Fruit fly (Drosophila melanogaster) whole organism, embryonic: ENCODE measurements around the gene CG13605.

Experiments used
- Awh ChIP-seq: fragments of 200-800 bp; sonication (Bioruptor generic); IDR thresholded peaks from 2 replicates; pipeline ENCODE4, ENCODE4 v1.3.6; 2022; ENCODE audit warnings: missing biosample characterization, missing genetic modification characterization
- BEAF-32 ChIP-seq: fragments of 200-800 bp; sonication (Bioruptor generic); optimal IDR thresholded peaks from 3 replicates; lab custom pipeline; 2017; ENCODE audit warnings: missing biosample characterization, missing genetic modification characterization, mild to moderate bottlenecking, moderate library complexity, missing genetic modification reagents
- CG10431 ChIP-seq: fragments of 200-800 bp; sonication (Bioruptor generic); optimal IDR thresholded peaks from 3 replicates; lab custom pipeline; 2018; ENCODE audit warnings: missing biosample characterization, mild to moderate bottlenecking, missing genetic modification characterization
- CG10979 ChIP-seq: fragments of 200-800 bp; sonication (Bioruptor generic); optimal IDR thresholded peaks from 2 replicates; lab custom pipeline; 2018; ENCODE audit warnings: missing biosample characterization, mild to moderate bottlenecking, missing genetic modification characterization, moderate library complexity
- CG12744 ChIP-seq: fragments of 200-800 bp; sonication (Bioruptor generic); optimal IDR thresholded peaks from 2 replicates; lab custom pipeline; 2016; ENCODE audit warnings: missing biosample characterization, missing genetic modification characterization
- CG13775 ChIP-seq: fragments of 200-800 bp; sonication (Bioruptor generic); optimal IDR thresholded peaks from 3 replicates; lab custom pipeline; 2017; ENCODE audit warnings: missing biosample characterization, mild to moderate bottlenecking, missing genetic modification characterization
- CG14014 ChIP-seq: fragments of 200-800 bp; sonication (Bioruptor generic); IDR thresholded peaks from 2 replicates; pipeline ENCODE4 v1.3.6; 2022; ENCODE audit warnings: missing biosample characterization, missing genetic modification characterization
- CG14667 ChIP-seq: fragments of 200-800 bp; sonication (Bioruptor generic); IDR thresholded peaks from 2 replicates; pipeline ENCODE4 v1.3.6; 2022; ENCODE audit warnings: missing biosample characterization, missing genetic modification characterization
- CG17361 ChIP-seq: fragments of 200-800 bp; sonication (Bioruptor generic); IDR thresholded peaks from 3 replicates; pipeline ENCODE4 v1.3.6; 2022; ENCODE audit warnings: missing biosample characterization, missing genetic modification characterization
- CG2678 ChIP-seq: fragments of 200-800 bp; sonication (Bioruptor generic); optimal IDR thresholded peaks from 3 replicates; lab custom pipeline; 2019; ENCODE audit warnings: missing biosample characterization, mild to moderate bottlenecking, missing genetic modification characterization, moderate library complexity
- CG30431 ChIP-seq: fragments of 200-800 bp; sonication (Bioruptor generic); optimal IDR thresholded peaks from 2 replicates; lab custom pipeline; 2017; ENCODE audit warnings: missing biosample characterization, missing genetic modification characterization
- CG3065 ChIP-seq: fragments of 200-800 bp; sonication (Bioruptor generic); optimal IDR thresholded peaks from 2 replicates; lab custom pipeline; 2016; ENCODE audit warnings: missing biosample characterization, missing genetic modification characterization
- CG32767 ChIP-seq: fragments of 200-800 bp; sonication (Bioruptor generic); IDR thresholded peaks from 2 replicates; pipeline ENCODE4 v1.3.6; 2022; ENCODE audit warnings: missing biosample characterization, missing genetic modification characterization
- CG33213 ChIP-seq: fragments of 200-800 bp; sonication (Bioruptor generic); optimal IDR thresholded peaks from 3 replicates; lab custom pipeline; 2016; ENCODE audit warnings: missing biosample characterization, missing genetic modification characterization
- CG4282 ChIP-seq: fragments of 200-800 bp; sonication (Bioruptor generic); optimal IDR thresholded peaks from 2 replicates; lab custom pipeline; 2016; ENCODE audit warnings: missing biosample characterization, missing genetic modification characterization
- CG4617 ChIP-seq: fragments of 200-800 bp; sonication (Bioruptor generic); optimal IDR thresholded peaks from 3 replicates; lab custom pipeline; 2016; ENCODE audit warnings: missing biosample characterization, missing genetic modification characterization, borderline replicate concordance
- CG5953 ChIP-seq: fragments of 200-800 bp; sonication (Bioruptor generic); IDR thresholded peaks from 2 replicates; pipeline ENCODE4 v1.3.6; 2022; ENCODE audit warnings: missing biosample characterization, missing genetic modification characterization
- CG6254 ChIP-seq: fragments of 200-800 bp; sonication (Bioruptor generic); optimal IDR thresholded peaks from 3 replicates; lab custom pipeline; 2017; ENCODE audit warnings: mild to moderate bottlenecking, missing biosample characterization, missing genetic modification reagents, missing genetic modification characterization
- CG7839 ChIP-seq: fragments of 200-800 bp; sonication (Bioruptor generic); optimal IDR thresholded peaks from 3 replicates; lab custom pipeline; 2018; ENCODE audit warnings: missing biosample characterization, mild to moderate bottlenecking, missing genetic modification characterization, moderate library complexity
- CG9609 ChIP-seq: fragments of 200-800 bp; sonication (Bioruptor generic); optimal IDR thresholded peaks from 3 replicates; lab custom pipeline; 2016; ENCODE audit warnings: missing biosample characterization, missing genetic modification characterization
- CG9727 ChIP-seq: fragments of 200-800 bp; sonication (Bioruptor generic); optimal IDR thresholded peaks from 3 replicates; lab custom pipeline; 2017; ENCODE audit warnings: missing biosample characterization, mild to moderate bottlenecking, missing genetic modification characterization
- CG9876 ChIP-seq: fragments of 200-800 bp; sonication (Bioruptor generic); optimal IDR thresholded peaks from 2 replicates; lab custom pipeline; 2016; ENCODE audit warnings: missing biosample characterization, missing genetic modification characterization
- Dek ChIP-seq: fragments of 200-800 bp; sonication (Bioruptor generic); optimal IDR thresholded peaks from 3 replicates; lab custom pipeline; 2019; ENCODE audit warnings: missing biosample characterization, mild to moderate bottlenecking, missing genetic modification characterization, moderate library complexity
- Dll ChIP-seq: fragments of 200-800 bp; sonication (Bioruptor generic); IDR thresholded peaks from 4 replicates; pipeline ENCODE4 v1.3.6; 2022; ENCODE audit warnings: missing biosample characterization, missing genetic modification characterization; ENCODE audit not compliant: partially characterized antibody
- HLH4C ChIP-seq: fragments of 200-800 bp; sonication (Bioruptor generic); IDR thresholded peaks from 3 replicates; pipeline ENCODE4 v1.3.6; 2022; ENCODE audit warnings: missing biosample characterization, missing genetic modification characterization; ENCODE audit not compliant: partially characterized antibody
- HLH54F ChIP-seq: fragments of 200-800 bp; sonication (Bioruptor generic); optimal IDR thresholded peaks from 3 replicates; lab custom pipeline; 2016; ENCODE audit warnings: missing biosample characterization, missing genetic modification characterization
- MTF-1 ChIP-seq: fragments of 200-800 bp; sonication (Bioruptor generic); optimal IDR thresholded peaks from 2 replicates; lab custom pipeline; 2018; ENCODE audit warnings: missing biosample characterization, mild to moderate bottlenecking, missing genetic modification characterization, borderline replicate concordance
- NK7.1 ChIP-seq: fragments of 200-800 bp; sonication (Bioruptor generic); optimal IDR thresholded peaks from 3 replicates; lab custom pipeline; 2016; ENCODE audit warnings: missing biosample characterization, missing genetic modification characterization
- Neu2 ChIP-seq: fragments of 200-800 bp; sonication (Bioruptor generic); optimal IDR thresholded peaks from 3 replicates; lab custom pipeline; 2016; ENCODE audit warnings: missing biosample characterization, missing genetic modification characterization, borderline replicate concordance
- Nf-YA ChIP-seq: fragments of 200-800 bp; sonication (Bioruptor generic); IDR thresholded peaks from 2 replicates; pipeline ENCODE4 v1.3.6; 2022; ENCODE audit warnings: missing biosample characterization, missing genetic modification characterization
- Rfx ChIP-seq: fragments of 200-800 bp; sonication (Bioruptor generic); IDR thresholded peaks from 2 replicates; pipeline ENCODE4 v1.3.6; 2022; ENCODE audit warnings: missing biosample characterization, missing genetic modification characterization
- al ChIP-seq: fragments of 200-800 bp; sonication (Bioruptor generic); IDR thresholded peaks from 2 replicates; pipeline ENCODE4 v1.3.6; 2022; ENCODE audit warnings: missing biosample characterization, missing genetic modification characterization
- bbx ChIP-seq: fragments of 200-800 bp; sonication (Bioruptor generic); IDR thresholded peaks from 2 replicates; pipeline ENCODE4 v1.3.6; 2022; ENCODE audit warnings: missing biosample characterization, missing genetic modification characterization; ENCODE audit not compliant: partially characterized antibody
- cwo ChIP-seq: fragments of 200-800 bp; sonication (Bioruptor generic); optimal IDR thresholded peaks from 3 replicates; lab custom pipeline; 2017; ENCODE audit warnings: missing biosample characterization, missing genetic modification characterization, mild to moderate bottlenecking, moderate library complexity, missing genetic modification reagents
- eyg ChIP-seq: fragments of 200-800 bp; sonication (Bioruptor generic); optimal IDR thresholded peaks from 3 replicates; lab custom pipeline; 2016; ENCODE audit warnings: missing biosample characterization, missing genetic modification characterization
- gem ChIP-seq: fragments of 200-800 bp; sonication (Bioruptor generic); optimal IDR thresholded peaks from 2 replicates; lab custom pipeline; 2019; ENCODE audit warnings: missing biosample characterization, mild to moderate bottlenecking, missing genetic modification characterization, moderate library complexity
- gt ChIP-seq: fragments of 200-800 bp; sonication (Bioruptor generic); IDR thresholded peaks from 2 replicates; pipeline ENCODE4 v1.3.6; 2022; ENCODE audit warnings: missing biosample characterization, missing genetic modification characterization
- mld ChIP-seq: fragments of 200-800 bp; sonication (Bioruptor generic); IDR thresholded peaks from 3 replicates; pipeline ENCODE4 v1.3.6; 2022; ENCODE audit warnings: missing biosample characterization, missing genetic modification characterization; ENCODE audit not compliant: partially characterized antibody
- nmo ChIP-seq: fragments of 200-800 bp; sonication (Bioruptor generic); optimal IDR thresholded peaks from 2 replicates; lab custom pipeline; 2018; ENCODE audit warnings: missing biosample characterization, mild to moderate bottlenecking, missing genetic modification characterization, moderate library complexity
- oc ChIP-seq: fragments of 200-800 bp; sonication (Bioruptor generic); optimal IDR thresholded peaks from 2 replicates; lab custom pipeline; 2018; ENCODE audit warnings: missing biosample characterization, mild to moderate bottlenecking, missing genetic modification characterization, moderate library complexity
- prd ChIP-seq, 3 experiments: fragments of >200 bp in 2 of 3; fragments of 200-800 bp in 1 of 3; sonication (Bioruptor generic) in 1 of 3; optimal IDR thresholded peaks in 2 of 3; IDR thresholded peaks in 1 of 3; 2 replicates in 2 of 3; 3 replicates in 1 of 3; pipeline versions ENCODE4 v1.3.6 to Lab custom; 2017 to 2022; ENCODE audit warnings: missing biosample characterization in 1 of 3, missing genetic modification characterization in 1 of 3
- slbo ChIP-seq: fragments of 200-800 bp; sonication (Bioruptor generic); IDR thresholded peaks from 2 replicates; pipeline ENCODE4 v1.3.6; 2022; ENCODE audit warnings: missing biosample characterization, missing genetic modification characterization
- sqz ChIP-seq: fragments of 200-800 bp; sonication (Bioruptor generic); optimal IDR thresholded peaks from 3 replicates; lab custom pipeline; 2018; ENCODE audit warnings: missing biosample characterization, mild to moderate bottlenecking, missing genetic modification characterization
- tap ChIP-seq: fragments of 200-800 bp; optimal IDR thresholded peaks from 3 replicates; lab custom pipeline; 2019; ENCODE audit warnings: missing biosample characterization, mild to moderate bottlenecking, missing genetic modification characterization, moderate library complexity
- tx ChIP-seq: fragments of 200-800 bp; sonication (Bioruptor generic); optimal IDR thresholded peaks from 2 replicates; lab custom pipeline; 2016; ENCODE audit warnings: missing biosample characterization, missing genetic modification characterization
- wek ChIP-seq: fragments of 200-800 bp; sonication (Bioruptor generic); optimal IDR thresholded peaks from 3 replicates; lab custom pipeline; 2018; ENCODE audit warnings: missing biosample characterization, mild to moderate bottlenecking, missing genetic modification characterization, moderate library complexity
- zfh1 ChIP-seq: fragments of 200-800 bp; sonication (Bioruptor generic); IDR thresholded peaks from 3 replicates; pipeline ENCODE4 v1.3.6; 2022; ENCODE audit warnings: missing biosample characterization, missing genetic modification characterization

The CG13605 gene

dm6 chr3R:24151924-24152809, 40.0 kb upstream of the CG13605 start, which contains the start of the genes p38a and CG6178 (continued):
- TF ChIP-seq CG6254 (GFP tag; lab: Kevin White, UChicago), result peak; percentile 88
- TF ChIP-seq bbx (GFP tag; lab: Robert Waterston, UW), result no peak; the same call in 1 of the 2 replicates
- peak; percentile 83 for TF ChIP-seq CG10431 (GFP tag; lab: Kevin White, UChicago)
- TF ChIP-seq CG14014 (GFP tag; lab: Robert Waterston, UW), result peak; percentile 97
- TF ChIP-seq zfh1 (GFP tag; lab: Robert Waterston, UW), result peak; percentile 93
- TF ChIP-seq CG9727 (GFP tag; lab: Kevin White, UChicago), result peak; percentile 98
- TF ChIP-seq eyg (GFP tag; lab: Kevin White, UChicago), result peak; percentile 21
- TF ChIP-seq CG33213 (GFP tag; lab: Kevin White, UChicago), result peak; percentile 14
- no peak for TF ChIP-seq HLH4C (GFP tag; lab: Robert Waterston, UW)
- peak; percentile 64 for TF ChIP-seq CG9609 (GFP tag; lab: Kevin White, UChicago)
- peak; percentile 86 for TF ChIP-seq gt (GFP tag; lab: Robert Waterston, UW)
- peak; percentile 99 for TF ChIP-seq CG7839 (tag; lab: Kevin White, UChicago)
- peak; percentile 94 for TF ChIP-seq Nf-YA (GFP tag; lab: Robert Waterston, UW)
- peak; percentile 99 for TF ChIP-seq nmo
- no peak for TF ChIP-seq CG4282 (GFP tag; lab: Kevin White, UChicago)
- TF ChIP-seq sqz (GFP tag; lab: Kevin White, UChicago), result peak; percentile 91
- TF ChIP-seq wek (GFP tag; lab: Kevin White, UChicago), result peak; percentile 56
- TF ChIP-seq prd (optimal IDR thresholded peaks at IDR 0.05; lab: Kevin White, UChicago), result no peak
- peak; percentile 97 for TF ChIP-seq prd (GFP tag; IDR thresholded peaks at IDR 0.05; lab: Robert Waterston, UW)
- TF ChIP-seq CG5953 (GFP tag; lab: Robert Waterston, UW), result peak; percentile 94
- peak; percentile 77 for TF ChIP-seq CG3065 (GFP tag; lab: Kevin White, UChicago)
- no peak for TF ChIP-seq Neu2 (GFP tag; lab: Kevin White, UChicago)
- peak; percentile 68 for TF ChIP-seq HLH54F
- TF ChIP-seq oc (tag; lab: Kevin White, UChicago), result peak; percentile 95
- peak; percentile 98 for TF ChIP-seq slbo (GFP tag; lab: Robert Waterston, UW)
- TF ChIP-seq BEAF-32 (GFP tag; lab: Kevin White, UChicago), result peak; percentile 15
- peak; percentile 96 for TF ChIP-seq cwo (GFP tag; lab: Kevin White, UChicago)
- peak; percentile 98 for TF ChIP-seq Rfx
- TF ChIP-seq CG10979 (tag; lab: Kevin White, UChicago), result peak; percentile 97
- TF ChIP-seq CG17361 (GFP tag; lab: Robert Waterston, UW), result peak; percentile 100
- peak; percentile 98 for TF ChIP-seq CG13775
- peak; percentile 97 for TF ChIP-seq al (GFP tag; lab: Robert Waterston, UW)
- TF ChIP-seq gem (tag; lab: Kevin White, UChicago), result peak; percentile 99
- peak; percentile 13 for TF ChIP-seq CG9876 (GFP tag; lab: Kevin White, UChicago)
- no peak for TF ChIP-seq Dll
- TF ChIP-seq CG32767 (GFP tag; lab: Robert Waterston, UW), result peak; percentile 98
- TF ChIP-seq CG30431 (GFP tag; lab: Kevin White, UChicago), result peak; percentile 95
- peak; percentile 99 for TF ChIP-seq CG2678 (tag; lab: Kevin White, UChicago)
- peak; percentile 82 for TF ChIP-seq CG4617 (GFP tag; lab: Kevin White, UChicago)
- peak; percentile 65 for TF ChIP-seq tx (GFP tag; lab: Kevin White, UChicago)
- peak; percentile 74 for TF ChIP-seq MTF-1 (GFP tag; lab: Kevin White, UChicago)
- peak; percentile 98 for TF ChIP-seq Dek
- peak; percentile 96 for TF ChIP-seq Awh (GFP tag; lab: Robert Waterston, UW)
- no peak for TF ChIP-seq mld (GFP tag; lab: Robert Waterston, UW)
- no peak for TF ChIP-seq CG12744 (GFP tag; lab: Kevin White, UChicago)
- no peak for TF ChIP-seq NK7.1
- TF ChIP-seq CG14667 (GFP tag; lab: Robert Waterston, UW), result peak; percentile 96
- TF ChIP-seq tap (tag; lab: Kevin White, UChicago), result peak; percentile 96
